Worm (Caenorhabditis elegans) whole organism, L1 larva: ENCODE measurements around the gene F22B7.9.
A peak's percentile ranks its signal among the peaks of the same experiment; 100 is the strongest.

Experiments used
- C16A3.4 ChIP-seq: fragments of 150-350 bp; optimal IDR thresholded peaks from 2 replicates; lab custom pipeline; 2014; ENCODE audit warnings: missing biosample characterization, missing genetic modification characterization
- F16B12.6 ChIP-seq: fragments of 150-350 bp; optimal IDR thresholded peaks from 2 replicates; lab custom pipeline; 2014; ENCODE audit warnings: missing biosample characterization, missing genetic modification characterization
- Y116A8C.19 ChIP-seq: sonication (generic microtip); optimal IDR thresholded peaks from 2 replicates; lab custom pipeline; 2016; ENCODE audit warnings: missing compliant biosample characterization, missing genetic modification characterization, borderline replicate concordance
- alr-1 ChIP-seq: fragments of 200-800 bp; sonication (Bioruptor generic); optimal IDR thresholded peaks from 2 replicates; lab custom pipeline; 2018; ENCODE audit warnings: borderline replicate concordance, mild to moderate bottlenecking, missing genetic modification characterization, missing compliant biosample characterization
- ama-1 ChIP-seq: fragments of 150-350 bp; optimal IDR thresholded peaks from 2 replicates; lab custom pipeline; 2014
- blmp-1 ChIP-seq: fragments of 150-350 bp; optimal IDR thresholded peaks from 2 replicates; lab custom pipeline; 2014; ENCODE audit warnings: missing biosample characterization, missing genetic modification characterization
- ceh-82 ChIP-seq, 3 experiments: fragments of 150-350 bp in 1 of 3; sonication (generic microtip) in 2 of 3; optimal IDR thresholded peaks; 2 replicates each; lab custom pipeline; 2014 to 2017; ENCODE audit warnings: missing biosample characterization in 3 of 3, missing genetic modification characterization in 3 of 3
- ceh-88 ChIP-seq: fragments of 200-800 bp; sonication (Bioruptor generic); IDR thresholded peaks from 2 replicates; pipeline ENCODE4 v1.3.6; 2022; ENCODE audit warnings: missing genetic modification characterization, missing compliant biosample characterization
- ceh-90 ChIP-seq: sonication (generic microtip); optimal IDR thresholded peaks from 2 replicates; lab custom pipeline; 2016; ENCODE audit warnings: missing genetic modification characterization, missing compliant biosample characterization
- ces-1 ChIP-seq: fragments of 150-350 bp; optimal IDR thresholded peaks from 2 replicates; lab custom pipeline; 2014; ENCODE audit warnings: missing biosample characterization, missing genetic modification reagents, missing genetic modification characterization
- dsc-1 ChIP-seq: sonication (generic microtip); optimal IDR thresholded peaks from 2 replicates; lab custom pipeline; 2016; ENCODE audit warnings: mild to moderate bottlenecking, missing genetic modification characterization, missing compliant biosample characterization
- egl-13 ChIP-seq: sonication (generic microtip); optimal IDR thresholded peaks from 2 replicates; lab custom pipeline; 2016; ENCODE audit warnings: missing genotype, missing genetic modification reagents, missing genetic modification characterization, missing compliant biosample characterization
- elt-2 ChIP-seq: sonication (generic microtip); optimal IDR thresholded peaks from 2 replicates; lab custom pipeline; 2016; ENCODE audit warnings: missing genetic modification characterization, mild to moderate bottlenecking, inconsistent platforms, missing compliant biosample characterization, missing genetic modification reagents
- elt-3 ChIP-seq, 6 experiments: fragments of 150-350 bp in 1 of 6; sonication (generic microtip); optimal IDR thresholded peaks; 2 replicates each; lab custom pipeline; 2017 to 2018; ENCODE audit warnings: missing biosample characterization in 6 of 6, missing genetic modification characterization in 6 of 6, inconsistent platforms in 1 of 6
- fkh-4 ChIP-seq: sonication (generic microtip); optimal IDR thresholded peaks from 2 replicates; lab custom pipeline; 2016; ENCODE audit warnings: missing compliant biosample characterization, missing genetic modification characterization, borderline replicate concordance
- grh-1 ChIP-seq: fragments of 200-800 bp; sonication (Bioruptor generic); IDR thresholded peaks from 2 replicates; pipeline ENCODE4 v1.3.6; 2022; ENCODE audit warnings: missing genetic modification reagents, missing genetic modification characterization, missing compliant biosample characterization
- hlh-17 ChIP-seq: fragments of 200-800 bp; sonication (Bioruptor generic); optimal IDR thresholded peaks from 2 replicates; lab custom pipeline; 2018; ENCODE audit warnings: missing genetic modification characterization, mild to moderate bottlenecking, missing compliant biosample characterization, moderate library complexity, borderline replicate concordance
- irx-1 ChIP-seq: sonication (generic microtip); optimal IDR thresholded peaks from 2 replicates; lab custom pipeline; 2016; ENCODE audit warnings: missing genetic modification characterization, missing compliant biosample characterization
- lin-14 ChIP-seq: fragments of 200-800 bp; sonication (Bioruptor generic); optimal IDR thresholded peaks from 2 replicates; lab custom pipeline; 2018; ENCODE audit warnings: mild to moderate bottlenecking, missing genetic modification characterization, moderate library complexity, missing compliant biosample characterization
- lin-35 ChIP-seq, 2 experiments: fragments of 150-350 bp; optimal IDR thresholded peaks; 2 replicates each; lab custom pipeline; 2014; ENCODE audit warnings: missing biosample characterization in 2 of 2, missing genetic modification characterization in 2 of 2, missing genetic modification reagents in 2 of 2
- lin-39 ChIP-seq: fragments of 150-350 bp; optimal IDR thresholded peaks from 2 replicates; lab custom pipeline; 2014; ENCODE audit warnings: missing biosample characterization, missing genetic modification reagents, missing genetic modification characterization
- lir-3 ChIP-seq: sonication (generic microtip); optimal IDR thresholded peaks from 2 replicates; lab custom pipeline; 2016; ENCODE audit warnings: mild to moderate bottlenecking, missing genetic modification characterization, moderate library complexity, missing compliant biosample characterization; ENCODE audit not compliant: poor library complexity
- mdl-1 ChIP-seq, 2 experiments: fragments of 150-350 bp; optimal IDR thresholded peaks; 2 replicates each; lab custom pipeline; 2014 to 2017; ENCODE audit warnings: missing biosample characterization in 2 of 2, missing genetic modification characterization in 2 of 2, inconsistent platforms in 1 of 2
- mef-2 ChIP-seq: fragments of 150-350 bp; optimal IDR thresholded peaks from 2 replicates; lab custom pipeline; 2014; ENCODE audit warnings: missing biosample characterization, missing genetic modification characterization
- nhr-11 ChIP-seq: fragments of 150-350 bp; optimal IDR thresholded peaks from 2 replicates; lab custom pipeline; 2014; ENCODE audit warnings: missing biosample characterization, missing genetic modification characterization
- nhr-12 ChIP-seq: sonication (generic microtip); optimal IDR thresholded peaks from 2 replicates; lab custom pipeline; 2017; ENCODE audit warnings: missing biosample characterization, missing genetic modification characterization
- nhr-19 ChIP-seq: fragments of 200-800 bp; sonication (Bioruptor generic); conservative IDR thresholded peaks from 2 replicates; pipeline ENCODE4 v1.3.6; 2022; ENCODE audit warnings: missing genetic modification characterization, missing compliant biosample characterization
- nhr-47 ChIP-seq: sonication (generic microtip); optimal IDR thresholded peaks from 2 replicates; lab custom pipeline; 2016; ENCODE audit warnings: mild to moderate bottlenecking, missing genetic modification characterization, moderate library complexity, missing compliant biosample characterization
- nhr-71 ChIP-seq: sonication (generic microtip); optimal IDR thresholded peaks from 2 replicates; lab custom pipeline; 2016; ENCODE audit warnings: mild to moderate bottlenecking, missing genetic modification characterization, moderate library complexity, missing compliant biosample characterization
- nhr-77 ChIP-seq: fragments of 150-350 bp; optimal IDR thresholded peaks from 2 replicates; lab custom pipeline; 2014; ENCODE audit warnings: missing biosample characterization, missing genetic modification characterization
- nhr-85 ChIP-seq: sonication (generic microtip); peaks from one replicate; lab custom pipeline; 2016; ENCODE audit warnings: missing genetic modification characterization, inconsistent platforms, missing compliant biosample characterization
- nhr-90 ChIP-seq: sonication (generic microtip); optimal IDR thresholded peaks from 2 replicates; lab custom pipeline; 2016; ENCODE audit warnings: mild to moderate bottlenecking, missing genetic modification characterization, missing compliant biosample characterization; ENCODE audit not compliant: poor library complexity
- pag-3 ChIP-seq: sonication (generic microtip); optimal IDR thresholded peaks from 2 replicates; lab custom pipeline; 2017; ENCODE audit warnings: missing genetic modification characterization, mild to moderate bottlenecking, missing compliant biosample characterization, antibody characterized with exemption, borderline replicate concordance; ENCODE audit not compliant: insufficient read depth
- pax-3 ChIP-seq: fragments of 200-800 bp; sonication (Bioruptor generic); optimal IDR thresholded peaks from 2 replicates; lab custom pipeline; 2018; ENCODE audit warnings: mild to moderate bottlenecking, missing genetic modification characterization, moderate library complexity, missing compliant biosample characterization
- pqm-1 ChIP-seq: sonication (generic microtip); optimal IDR thresholded peaks from 3 replicates; lab custom pipeline; 2017; ENCODE audit warnings: missing biosample characterization, missing genetic modification characterization
- snpc-4 ChIP-seq: fragments of 150-350 bp; optimal IDR thresholded peaks from 2 replicates; lab custom pipeline; 2014; ENCODE audit warnings: missing biosample characterization, missing genetic modification characterization
- snu-23 ChIP-seq: sonication (generic microtip); optimal IDR thresholded peaks from 2 replicates; lab custom pipeline; 2016; ENCODE audit warnings: missing genetic modification characterization, missing compliant biosample characterization
- sox-4 ChIP-seq: sonication (generic microtip); optimal IDR thresholded peaks from 2 replicates; lab custom pipeline; 2016; ENCODE audit warnings: missing genetic modification characterization, missing compliant biosample characterization
- sptf-1 ChIP-seq: fragments of 150-350 bp; optimal IDR thresholded peaks from 2 replicates; lab custom pipeline; 2014; ENCODE audit warnings: missing biosample characterization, missing genetic modification characterization
- sup-37 ChIP-seq: fragments of 200-800 bp; sonication (Bioruptor generic); optimal IDR thresholded peaks from 2 replicates; lab custom pipeline; 2018; ENCODE audit warnings: mild to moderate bottlenecking, missing genetic modification characterization, missing compliant biosample characterization
- swsn-7 ChIP-seq: sonication (generic microtip); optimal IDR thresholded peaks from 2 replicates; lab custom pipeline; 2016; ENCODE audit warnings: missing genetic modification characterization, missing compliant biosample characterization
- tlp-1 ChIP-seq: fragments of 150-350 bp; optimal IDR thresholded peaks from 2 replicates; lab custom pipeline; 2014; ENCODE audit warnings: missing biosample characterization, missing genetic modification characterization
- unc-130 ChIP-seq: fragments of 150-350 bp; optimal IDR thresholded peaks from 2 replicates; lab custom pipeline; 2017; ENCODE audit warnings: missing biosample characterization, missing genetic modification characterization, inconsistent platforms
- unc-30 ChIP-seq: sonication (generic microtip); optimal IDR thresholded peaks from 2 replicates; lab custom pipeline; 2017; ENCODE audit warnings: missing biosample characterization, missing genetic modification characterization
- unc-98 ChIP-seq: fragments of 200-800 bp; sonication (Bioruptor generic); IDR thresholded peaks from 2 replicates; pipeline ENCODE4 v1.3.6; 2022; ENCODE audit warnings: missing genetic modification characterization, missing compliant biosample characterization
- vab-15 ChIP-seq: sonication (generic microtip); optimal IDR thresholded peaks from 2 replicates; lab custom pipeline; 2017; ENCODE audit warnings: missing genotype, mild to moderate bottlenecking, missing genetic modification characterization, missing compliant biosample characterization
- zag-1 ChIP-seq: fragments of 150-350 bp; optimal IDR thresholded peaks from 2 replicates; lab custom pipeline; 2014; ENCODE audit warnings: missing biosample characterization, missing genetic modification characterization
- zip-4 ChIP-seq: fragments of 200-800 bp; sonication (Bioruptor generic); optimal IDR thresholded peaks from 2 replicates; lab custom pipeline; 2018; ENCODE audit warnings: mild to moderate bottlenecking, missing genetic modification characterization, moderate library complexity, missing compliant biosample characterization

F22B7.9 gene

DNA sequence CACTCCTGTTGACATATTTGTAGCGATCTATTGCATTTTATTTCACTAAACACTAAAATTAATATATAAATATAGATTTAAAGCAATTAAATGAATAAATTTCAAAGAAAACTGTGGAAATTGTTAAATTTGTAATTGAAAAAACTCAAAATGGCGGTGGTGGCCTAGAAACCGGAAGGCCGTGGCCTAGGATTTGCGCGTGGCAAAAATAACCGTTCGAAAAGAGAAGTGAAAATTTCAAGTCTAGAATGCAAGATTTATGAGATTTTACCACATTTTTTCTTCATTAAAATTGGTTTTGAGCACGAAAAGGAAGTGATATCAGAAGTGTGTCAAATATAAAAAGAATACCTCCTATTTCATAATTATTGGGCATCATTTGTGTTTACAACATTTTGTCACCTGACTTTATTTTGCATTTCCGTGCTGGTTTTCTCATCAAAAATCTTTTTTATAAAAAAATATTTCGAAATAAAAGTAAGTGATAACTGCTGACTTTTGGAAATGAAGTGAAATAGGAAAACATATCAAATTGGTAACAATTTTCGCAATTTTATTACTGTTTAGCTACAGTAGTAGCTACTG, 30.0 kb upstream of the F22B7.9 start, which contains the start of gene fli-1 (continued):
- TF ChIP-seq unc-30 (tag; lab: Kevin White, UChicago), result no peak
- TF ChIP-seq nhr-85 (tag; lab: Kevin White, UChicago), result no peak
- no peak for TF ChIP-seq egl-13 (tag; lab: Kevin White, UChicago)
- no peak for TF ChIP-seq nhr-11 (tag; lab: Kevin White, UChicago)
- no peak for TF ChIP-seq mdl-1 (tag; optimal IDR thresholded peaks at IDR 0.05; lab: Kevin White, UChicago)
- TF ChIP-seq irx-1 (tag; lab: Kevin White, UChicago), result no peak
- no peak for TF ChIP-seq C16A3.4 (tag; lab: Kevin White, UChicago)
- TF ChIP-seq lin-35 (GFP tag; optimal IDR thresholded peaks at IDR 0.05; lab: Kevin White, UChicago), result peak in 1 of 2 experiments; percentile 32
- TF ChIP-seq ceh-82 (tag; optimal IDR thresholded peaks at IDR 0.05; lab: Kevin White, UChicago), result no peak
- no peak for TF ChIP-seq ama-1 (lab: Kevin White, UChicago)
- TF ChIP-seq zag-1 (tag; lab: Kevin White, UChicago), result no peak
- TF ChIP-seq grh-1, result no peak
- TF ChIP-seq tlp-1 (tag; lab: Kevin White, UChicago), result no peak
- no peak for TF ChIP-seq ces-1 (GFP tag; lab: Kevin White, UChicago)
- TF ChIP-seq ceh-90 (tag; lab: Kevin White, UChicago), result peak; percentile 60
- TF ChIP-seq unc-98 (GFP tag; lab: Robert Waterston, UW), result 0 out of 2 replicates have a peak, but pooled peaks have one; percentile 13
- TF ChIP-seq zip-4 (GFP tag; lab: Kevin White, UChicago), result no peak

DNA sequence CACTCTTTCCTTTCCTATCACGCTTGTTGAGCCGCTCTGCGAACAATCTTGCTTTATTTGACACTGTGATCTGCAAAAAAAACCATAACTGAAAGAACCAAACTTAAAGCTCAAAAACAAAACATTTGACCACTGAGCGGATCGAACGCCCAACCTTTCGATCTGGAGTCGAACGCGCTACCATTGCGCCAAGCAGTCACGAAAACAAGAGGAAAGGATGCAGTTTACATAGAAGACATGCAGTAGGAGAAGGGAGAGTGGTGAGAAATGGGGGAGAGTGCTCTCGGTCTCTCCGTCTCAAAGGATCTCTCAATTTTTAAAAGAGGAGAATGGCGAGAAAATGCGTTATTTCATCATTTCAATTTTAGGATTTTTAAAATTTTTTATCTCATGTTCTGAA, 24.6 kb upstream of the F22B7.9 start:
- peak; percentile 6 for TF ChIP-seq elt-2 (tag; lab: Kevin White, UChicago)
- TF ChIP-seq vab-15 (tag; lab: Kevin White, UChicago), result no peak
- TF ChIP-seq lin-39 (tag; lab: Kevin White, UChicago), result no peak
- TF ChIP-seq sox-4 (tag; lab: Kevin White, UChicago), result no peak
- TF ChIP-seq nhr-19 (GFP tag; lab: Robert Waterston, UW), result peak; percentile 76
- TF ChIP-seq unc-130 (tag; lab: Kevin White, UChicago), result no peak
- no peak for TF ChIP-seq fkh-4 (tag; lab: Kevin White, UChicago)
- TF ChIP-seq pax-3 (tag; lab: Kevin White, UChicago), result peak; percentile 44
- TF ChIP-seq Y116A8C.19 (tag; lab: Kevin White, UChicago), result no peak
- peak; percentile 61 for TF ChIP-seq nhr-90 (tag; lab: Kevin White, UChicago)
- TF ChIP-seq nhr-71, result peak; percentile 79
- no peak for TF ChIP-seq sptf-1
- TF ChIP-seq lir-3, result peak; percentile 58
- TF ChIP-seq pag-3 (tag; lab: Kevin White, UChicago), result no peak
- TF ChIP-seq ceh-88 (GFP tag; lab: Robert Waterston, UW), result 0 out of 2 replicates have a peak, but pooled peaks have one; percentile 19
- peak; percentile 73 for TF ChIP-seq lin-14
- TF ChIP-seq blmp-1 (tag; lab: Kevin White, UChicago), result peak; percentile 2
- peak in 1 of 2 experiments; percentile 60 for TF ChIP-seq mdl-1 (tag; optimal IDR thresholded peaks at IDR 0.05; lab: Kevin White, UChicago)
- TF ChIP-seq sup-37, result no peak
- peak; percentile 36 for TF ChIP-seq zip-4 (GFP tag; lab: Kevin White, UChicago)
- TF ChIP-seq mef-2 (tag; lab: Kevin White, UChicago), result no peak
- TF ChIP-seq dsc-1 (tag; lab: Kevin White, UChicago), result peak; percentile 75
- TF ChIP-seq pqm-1 (tag; lab: Kevin White, UChicago), result no peak
- TF ChIP-seq ces-1 (GFP tag; lab: Kevin White, UChicago), result no peak
- no peak for TF ChIP-seq nhr-12
- peak; percentile 34 for TF ChIP-seq ama-1 (lab: Kevin White, UChicago)
- peak; percentile 71 for TF ChIP-seq swsn-7 (tag; lab: Kevin White, UChicago)
- TF ChIP-seq C16A3.4 (tag; lab: Kevin White, UChicago), result peak; percentile 71
- peak; percentile 40 for TF ChIP-seq F16B12.6
- TF ChIP-seq nhr-47 (tag; lab: Kevin White, UChicago), result peak; percentile 79
- peak; percentile 46 for TF ChIP-seq nhr-77 (tag; lab: Kevin White, UChicago)
- peak; percentile 85 for TF ChIP-seq snu-23 (GFP tag; lab: Kevin White, UChicago)
- no peak for TF ChIP-seq alr-1
- peak in 1 of 6 experiments; percentile 43 for TF ChIP-seq elt-3 (tag; optimal IDR thresholded peaks at IDR 0.05; lab: Kevin White, UChicago)
- peak; percentile 11 for TF ChIP-seq egl-13 (tag; lab: Kevin White, UChicago)
- no peak for TF ChIP-seq nhr-11 (tag; lab: Kevin White, UChicago)
- TF ChIP-seq unc-98 (GFP tag; lab: Robert Waterston, UW), result no peak
- TF ChIP-seq hlh-17, result no peak
- TF ChIP-seq snpc-4 (tag; lab: Kevin White, UChicago), result peak; percentile 8
